Worm (Caenorhabditis elegans): ENCODE data around the gene F54C9.14.

ce11 chrII:8575184-8575583, 13.1 kb downstream of the F54C9.14 start, which contains the start of gene puf-5:
- no peak for TF ChIP-seq T22C8.4 (GFP tag; IDR thresholded peaks at IDR 0.05)
- no peak for TF ChIP-seq ztf-23 (GFP tag; IDR thresholded peaks at IDR 0.05)
- no peak for TF ChIP-seq med-1 (GFP tag; optimal IDR thresholded peaks at IDR 0.05; ENCODE audit: insufficient read depth)
- TF ChIP-seq ztf-29 (GFP tag; IDR thresholded peaks at IDR 0.05) = no peak
- TF ChIP-seq cog-1 (tag; optimal IDR thresholded peaks at IDR 0.05) = no peak
- TF ChIP-seq tab-1 (GFP tag; IDR thresholded peaks at IDR 0.05) = no peak
- TF ChIP-seq ref-1 (GFP tag; conservative IDR thresholded peaks at IDR 0.05) = no peak
- TF ChIP-seq flt-1 (GFP tag; IDR thresholded peaks at IDR 0.05) = no peak
- no peak for TF ChIP-seq klf-2 (GFP tag; conservative IDR thresholded peaks at IDR 0.05)

Measured in whole organism, midembryonic.